Fruit fly (Drosophila melanogaster) whole organism, embryonic: Measurements from ENCODE around the gene Usp8.

Experiments used
- ATbp ChIP-seq: fragments of 200-800 bp; sonication (Bioruptor generic); optimal IDR thresholded peaks from 2 replicates; lab custom pipeline; 2017; ENCODE audit warnings: missing biosample characterization, mild to moderate bottlenecking, missing genetic modification characterization, missing genetic modification reagents
- Asciz ChIP-seq: fragments of 200-800 bp; sonication (Bioruptor generic); optimal IDR thresholded peaks from 2 replicates; lab custom pipeline; 2017; ENCODE audit warnings: missing biosample characterization, mild to moderate bottlenecking, missing genetic modification characterization, missing genetic modification reagents
- CG11398 ChIP-seq: fragments of 200-800 bp; sonication (Bioruptor generic); optimal IDR thresholded peaks from 2 replicates; lab custom pipeline; 2016; ENCODE audit warnings: missing biosample characterization, missing genetic modification characterization
- CG14965 ChIP-seq: fragments of 200-800 bp; sonication (Bioruptor generic); optimal IDR thresholded peaks from 2 replicates; lab custom pipeline; 2016; ENCODE audit warnings: missing biosample characterization, missing genetic modification characterization, borderline replicate concordance
- CG17385 ChIP-seq: fragments of 200-800 bp; sonication (Bioruptor generic); optimal IDR thresholded peaks from 3 replicates; lab custom pipeline; 2018; ENCODE audit warnings: missing biosample characterization, mild to moderate bottlenecking, missing genetic modification characterization
- CG1792 ChIP-seq: fragments of 200-800 bp; sonication (Bioruptor generic); optimal IDR thresholded peaks from 2 replicates; lab custom pipeline; 2016; ENCODE audit warnings: missing biosample characterization, missing genetic modification characterization
- CG18262 ChIP-seq: fragments of 200-800 bp; optimal IDR thresholded peaks from 3 replicates; lab custom pipeline; 2019; ENCODE audit warnings: missing biosample characterization, mild to moderate bottlenecking, missing genetic modification characterization, moderate library complexity
- CG2712 ChIP-seq: fragments of 200-800 bp; optimal IDR thresholded peaks from 3 replicates; lab custom pipeline; 2019; ENCODE audit warnings: missing biosample characterization, mild to moderate bottlenecking, missing genetic modification characterization, moderate library complexity
- CG30403 ChIP-seq: fragments of 200-800 bp; sonication (Bioruptor generic); optimal IDR thresholded peaks from 3 replicates; lab custom pipeline; 2016; ENCODE audit warnings: missing biosample characterization, missing genetic modification characterization
- CG32532 ChIP-seq: fragments of 200-800 bp; sonication (Bioruptor generic); IDR thresholded peaks from 2 replicates; pipeline ENCODE4 v1.3.6; 2022; ENCODE audit warnings: missing biosample characterization, missing genetic modification characterization
- CG33213 ChIP-seq: fragments of 200-800 bp; sonication (Bioruptor generic); optimal IDR thresholded peaks from 3 replicates; lab custom pipeline; 2016; ENCODE audit warnings: missing biosample characterization, missing genetic modification characterization
- CG4360 ChIP-seq: fragments of 200-800 bp; sonication (Bioruptor generic); IDR thresholded peaks from 2 replicates; pipeline ENCODE4 v1.3.6; 2022; ENCODE audit warnings: missing biosample characterization, missing genetic modification characterization
- CG6689 ChIP-seq: fragments of 200-800 bp; sonication (Bioruptor generic); IDR thresholded peaks from 2 replicates; pipeline ENCODE4 v1.3.6; 2022; ENCODE audit warnings: missing biosample characterization, missing genetic modification characterization
- CG7839 ChIP-seq: fragments of 200-800 bp; sonication (Bioruptor generic); optimal IDR thresholded peaks from 3 replicates; lab custom pipeline; 2018; ENCODE audit warnings: missing biosample characterization, mild to moderate bottlenecking, missing genetic modification characterization, moderate library complexity
- CG8290 ChIP-seq, 3 experiments: fragments of 200-800 bp; sonication (Bioruptor generic); optimal IDR thresholded peaks; 2 replicates each; lab custom pipeline; 2016 to 2019; ENCODE audit warnings: missing biosample characterization in 3 of 3, missing genetic modification characterization in 3 of 3, mild to moderate bottlenecking in 2 of 3, moderate library complexity in 1 of 3
- Dek ChIP-seq: fragments of 200-800 bp; sonication (Bioruptor generic); optimal IDR thresholded peaks from 3 replicates; lab custom pipeline; 2019; ENCODE audit warnings: missing biosample characterization, mild to moderate bottlenecking, missing genetic modification characterization, moderate library complexity
- Dip2 ChIP-seq: fragments of 200-800 bp; sonication (Bioruptor generic); IDR thresholded peaks from 2 replicates; pipeline ENCODE4 v1.3.6; 2022; ENCODE audit warnings: missing biosample characterization, missing genetic modification characterization
- Drgx ChIP-seq: fragments of 200-800 bp; sonication (Bioruptor generic); IDR thresholded peaks from 2 replicates; pipeline ENCODE4 v1.3.6; 2022; ENCODE audit warnings: missing biosample characterization, missing genetic modification characterization
- Gsc ChIP-seq: fragments of 200-800 bp; sonication (Bioruptor generic); IDR thresholded peaks from 2 replicates; pipeline ENCODE4 v1.3.6; 2022; ENCODE audit warnings: missing biosample characterization, missing genetic modification characterization
- H15 ChIP-seq: fragments of 200-800 bp; sonication (Bioruptor generic); IDR thresholded peaks from 3 replicates; pipeline ENCODE4 v1.3.6; 2022; ENCODE audit warnings: missing biosample characterization, missing genetic modification characterization
- Hmr ChIP-seq: fragments of 200-800 bp; sonication (Bioruptor generic); optimal IDR thresholded peaks from 3 replicates; lab custom pipeline; 2017; ENCODE audit warnings: mild to moderate bottlenecking, missing biosample characterization, missing genetic modification reagents, missing genetic modification characterization
- Med ChIP-seq: fragments of 200-800 bp; sonication (Bioruptor generic); peaks from one replicate; lab custom pipeline; 2016; ENCODE audit warnings: missing biosample characterization, missing genetic modification characterization, mild to moderate bottlenecking, inconsistent platforms, moderate library complexity
- Nf-YC ChIP-seq: fragments of 200-800 bp; optimal IDR thresholded peaks from 3 replicates; lab custom pipeline; 2019; ENCODE audit warnings: missing biosample characterization, mild to moderate bottlenecking, missing genetic modification characterization, moderate library complexity
- Trl ChIP-seq, 3 experiments: fragments of >200 bp in 2 of 3; fragments of 200-800 bp in 1 of 3; sonication (Bioruptor generic) in 1 of 3; optimal IDR thresholded peaks; 2 replicates in 1 of 3; 3 replicates in 2 of 3; lab custom pipeline; 2016 to 2017; ENCODE audit warnings: missing biosample characterization in 1 of 3, missing genetic modification characterization in 1 of 3
- Vsx1 ChIP-seq: fragments of 200-800 bp; sonication (Bioruptor generic); optimal IDR thresholded peaks from 2 replicates; lab custom pipeline; 2017; ENCODE audit warnings: missing biosample characterization, mild to moderate bottlenecking, missing genetic modification characterization, missing genetic modification reagents
- cg ChIP-seq: fragments of 200-800 bp; sonication (Bioruptor generic); optimal IDR thresholded peaks from 3 replicates; lab custom pipeline; 2019; ENCODE audit warnings: missing biosample characterization, mild to moderate bottlenecking, missing genetic modification characterization, moderate library complexity
- chinmo ChIP-seq: fragments of 200-800 bp; sonication (Bioruptor generic); IDR thresholded peaks from 4 replicates; pipeline ENCODE4 v1.3.6; 2022; ENCODE audit warnings: missing biosample characterization, missing genetic modification characterization; ENCODE audit not compliant: partially characterized antibody
- hkb ChIP-seq, 2 experiments: fragments of 200-800 bp in 1 of 2; fragments of >200 bp in 1 of 2; sonication (Bioruptor generic) in 1 of 2; IDR thresholded peaks in 1 of 2; optimal IDR thresholded peaks in 1 of 2; 2 replicates each; pipeline versions ENCODE4 v1.3.6 to Lab custom; 2017 to 2022; ENCODE audit warnings: missing biosample characterization in 1 of 2, missing genetic modification characterization in 1 of 2
- insv ChIP-seq, 2 experiments: fragments of 200-800 bp; sonication (Bioruptor generic); optimal IDR thresholded peaks; 3 replicates each; lab custom pipeline; 2016 to 2018; ENCODE audit warnings: missing biosample characterization in 2 of 2, missing genetic modification characterization in 2 of 2
- kni ChIP-seq: fragments of 200-800 bp; sonication (Bioruptor generic); optimal IDR thresholded peaks from 3 replicates; lab custom pipeline; 2017; ENCODE audit warnings: mild to moderate bottlenecking, missing biosample characterization, missing genetic modification reagents, missing genetic modification characterization
- nerfin-1 ChIP-seq: fragments of 200-800 bp; sonication (Bioruptor generic); optimal IDR thresholded peaks from 3 replicates; lab custom pipeline; 2019; ENCODE audit warnings: missing biosample characterization, mild to moderate bottlenecking, missing genetic modification characterization, moderate library complexity
- nmo ChIP-seq: fragments of 200-800 bp; sonication (Bioruptor generic); optimal IDR thresholded peaks from 2 replicates; lab custom pipeline; 2018; ENCODE audit warnings: missing biosample characterization, mild to moderate bottlenecking, missing genetic modification characterization, moderate library complexity
- nom ChIP-seq: fragments of 200-800 bp; sonication (Bioruptor generic); optimal IDR thresholded peaks from 2 replicates; lab custom pipeline; 2017; ENCODE audit warnings: missing biosample characterization, missing genetic modification characterization, mild to moderate bottlenecking, moderate library complexity, missing genetic modification reagents
- odd ChIP-seq: fragments of 200-800 bp; sonication (Bioruptor generic); optimal IDR thresholded peaks from 2 replicates; lab custom pipeline; 2017; ENCODE audit warnings: missing biosample characterization, mild to moderate bottlenecking, missing genetic modification characterization
- pan ChIP-seq, 4 experiments: fragments of >200 bp in 3 of 4; fragments of 200-800 bp in 1 of 4; sonication (Bioruptor generic) in 1 of 4; optimal IDR thresholded peaks in 3 of 4; IDR thresholded peaks in 1 of 4; 2 replicates each; pipeline versions ENCODE4 v1.3.6 to Lab custom; 2017 to 2022; ENCODE audit warnings: missing biosample characterization in 2 of 4, missing genetic modification characterization in 2 of 4, mixed read lengths in 1 of 4
- prd ChIP-seq, 3 experiments: fragments of >200 bp in 2 of 3; fragments of 200-800 bp in 1 of 3; sonication (Bioruptor generic) in 1 of 3; optimal IDR thresholded peaks in 2 of 3; IDR thresholded peaks in 1 of 3; 2 replicates in 2 of 3; 3 replicates in 1 of 3; pipeline versions ENCODE4 v1.3.6 to Lab custom; 2017 to 2022; ENCODE audit warnings: missing biosample characterization in 1 of 3, missing genetic modification characterization in 1 of 3
- psq ChIP-seq: fragments of 200-800 bp; sonication (Bioruptor generic); optimal IDR thresholded peaks from 2 replicates; lab custom pipeline; 2017; ENCODE audit warnings: missing biosample characterization, missing genetic modification characterization
- pzg ChIP-seq: fragments of 200-800 bp; sonication (Bioruptor generic); optimal IDR thresholded peaks from 3 replicates; lab custom pipeline; 2018; ENCODE audit warnings: missing biosample characterization, mild to moderate bottlenecking, missing genetic modification characterization, moderate library complexity
- rib ChIP-seq: fragments of 200-800 bp; sonication (Bioruptor generic); IDR thresholded peaks from 2 replicates; pipeline ENCODE4 v1.3.6; 2022; ENCODE audit warnings: missing biosample characterization, missing genetic modification characterization
- row ChIP-seq: fragments of 200-800 bp; sonication (Bioruptor generic); IDR thresholded peaks from 3 replicates; pipeline ENCODE4 v1.3.6; 2022; ENCODE audit warnings: missing biosample characterization, missing genetic modification characterization
- scrt ChIP-seq: fragments of 200-800 bp; sonication (Bioruptor generic); optimal IDR thresholded peaks from 2 replicates; lab custom pipeline; 2018; ENCODE audit warnings: missing biosample characterization, mild to moderate bottlenecking, missing genetic modification characterization, moderate library complexity
- sqz ChIP-seq: fragments of 200-800 bp; sonication (Bioruptor generic); optimal IDR thresholded peaks from 3 replicates; lab custom pipeline; 2018; ENCODE audit warnings: missing biosample characterization, mild to moderate bottlenecking, missing genetic modification characterization
- vvl ChIP-seq: fragments of 200-800 bp; sonication (Bioruptor generic); IDR thresholded peaks from 2 replicates; pipeline ENCODE4 v1.3.6; 2022; ENCODE audit warnings: missing biosample characterization, missing genetic modification characterization

Usp8 gene

DNA sequence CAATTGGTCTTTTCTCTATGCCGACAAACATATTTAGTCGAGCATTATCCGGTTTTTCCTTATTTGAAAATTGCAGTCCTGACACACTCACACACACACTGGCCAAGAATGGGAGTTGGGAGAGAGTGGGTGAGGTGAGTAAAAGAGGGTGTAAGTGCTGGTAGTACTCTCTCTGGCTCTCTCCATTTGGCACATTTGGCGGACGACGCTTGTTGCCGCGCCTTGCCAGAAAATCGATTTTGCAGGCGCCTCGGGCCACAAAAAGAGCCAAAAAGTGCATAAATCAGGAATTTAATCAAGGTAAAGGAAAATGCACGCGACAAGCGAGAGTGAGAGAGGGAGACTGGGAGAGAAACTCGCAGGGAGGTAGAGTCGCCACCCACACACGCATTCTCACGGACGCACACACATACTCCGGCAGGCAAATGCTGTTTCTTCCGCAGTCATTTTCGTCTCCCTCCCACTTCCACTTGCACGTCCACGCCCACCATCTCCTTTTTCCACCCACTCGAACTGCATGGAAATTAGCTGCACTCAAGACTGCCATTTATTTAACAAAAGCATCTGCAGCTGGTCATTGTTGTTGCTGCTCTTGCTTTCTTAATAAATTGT is 37.4 kb upstream of the Usp8 start (continued):
- no peak for TF ChIP-seq CG18262 (tag; lab: Kevin White, UChicago)
- peak; percentile 30 for TF ChIP-seq nerfin-1
- TF ChIP-seq Drgx (GFP tag; lab: Robert Waterston, UW), result no peak
- TF ChIP-seq Trl (optimal IDR thresholded peaks at IDR 0.05; lab: Kevin White, UChicago), result peak; percentile 70 to 72
- TF ChIP-seq Trl (GFP tag; optimal IDR thresholded peaks at IDR 0.05; lab: Kevin White, UChicago), result no peak
- TF ChIP-seq CG6689, result peak; percentile 49
- TF ChIP-seq pan (optimal IDR thresholded peaks at IDR 0.05; lab: Kevin White, UChicago), result no peak
- TF ChIP-seq pan (GFP tag; optimal IDR thresholded peaks at IDR 0.05 in 1 of 2, IDR thresholded peaks at IDR 0.05 in 1 of 2), result no peak
- no peak for TF ChIP-seq pzg (GFP tag; lab: Kevin White, UChicago)
- no peak for TF ChIP-seq Asciz (GFP tag; lab: Kevin White, UChicago)
- TF ChIP-seq insv (GFP tag; optimal IDR thresholded peaks at IDR 0.05; lab: Kevin White, UChicago), result peak in 1 of 2 experiments; percentile 18
- TF ChIP-seq cg (GFP tag; lab: Kevin White, UChicago), result peak; percentile 55
- no peak for TF ChIP-seq hkb (optimal IDR thresholded peaks at IDR 0.05; lab: Kevin White, UChicago)
- 0 out of 2 replicates have a peak, but pooled peaks have one; percentile 14 for TF ChIP-seq hkb (GFP tag; IDR thresholded peaks at IDR 0.05; lab: Robert Waterston, UW)
- no peak for TF ChIP-seq CG30403 (GFP tag; lab: Kevin White, UChicago)

dm6 chr3R:21097160-21097559 is 36.9 kb upstream of the Usp8 start:
- TF ChIP-seq sqz, result peak; percentile 7
- peak; percentile 61 for TF ChIP-seq CG17385
- no peak for TF ChIP-seq prd (optimal IDR thresholded peaks at IDR 0.05; lab: Kevin White, UChicago)
- TF ChIP-seq prd (GFP tag; IDR thresholded peaks at IDR 0.05; lab: Robert Waterston, UW), result no peak
- peak; percentile 50 for TF ChIP-seq Med (GFP tag; lab: Kevin White, UChicago)
- TF ChIP-seq scrt, result no peak
- peak; percentile 78 for TF ChIP-seq CG4360
- TF ChIP-seq rib (GFP tag; lab: Robert Waterston, UW), result 0 out of 2 replicates have a peak, but pooled peaks have one; percentile 41

- TF ChIP-seq nmo (GFP tag; lab: Kevin White, UChicago) (peak; percentile 93), CG8290 (GFP tag; optimal IDR thresholded peaks at IDR 0.05; lab: Kevin White, UChicago) (peak; percentile 76), CG8290 (tag; optimal IDR thresholded peaks at IDR 0.05; lab: Kevin White, UChicago) (peak in 1 of 2 experiments; percentile 13), Dip2 (GFP tag; lab: Robert Waterston, UW) (peak; percentile 15; the same call in 1 of the 2 replicates), Gsc (GFP tag; lab: Robert Waterston, UW) (0 out of 2 replicates have a peak, but pooled peaks have one; percentile 28), Vsx1 (GFP tag; lab: Kevin White, UChicago) (no peak), pan (optimal IDR thresholded peaks at IDR 0.05; lab: Kevin White, UChicago) (no peak), pan (GFP tag; optimal IDR thresholded peaks at IDR 0.05 in 1 of 2, IDR thresholded peaks at IDR 0.05 in 1 of 2) (peak in 1 of 2 experiments; percentile 82), CG33213 (GFP tag; lab: Kevin White, UChicago) (peak; percentile 81), odd (GFP tag; lab: Kevin White, UChicago) (peak; percentile 9), Dek (tag; lab: Kevin White, UChicago) (peak; percentile 67), CG1792 (GFP tag; lab: Kevin White, UChicago) (peak; percentile 92), kni (peak; percentile 72), CG14965 (peak; percentile 7), CG2712 (tag; lab: Kevin White, UChicago) (peak; percentile 87), Nf-YC (tag; lab: Kevin White, UChicago) (peak; percentile 77), Hmr (GFP tag; lab: Kevin White, UChicago) (peak; percentile 79), H15 (peak; percentile 90), CG7839 (tag; lab: Kevin White, UChicago) (peak; percentile 76), CG32532 (GFP tag; lab: Robert Waterston, UW) (peak; percentile 94), CG11398 (GFP tag; lab: Kevin White, UChicago) (peak; percentile 83), chinmo (GFP tag; lab: Robert Waterston, UW) (peak; percentile 100), ATbp (GFP tag; lab: Kevin White, UChicago) (no peak), psq (peak; percentile 77), row (GFP tag; lab: Robert Waterston, UW) (peak; percentile 96), CG17385 (peak; percentile 7), nom (GFP tag; lab: Kevin White, UChicago) (peak; percentile 55), vvl (GFP tag; lab: Robert Waterston, UW) (peak; percentile 95)
These were observed 36.4 kb upstream of the Usp8 start, which contains the start of gene RhoGAP93B for dm6 chr3R:21097631-21098117. Gene RhoGAP93B, minus strand, starts transcription at chr3R:21097827.
